Fruit fly (Drosophila melanogaster): ENCODE measurements around the gene CG10077.
A peak's percentile ranks its signal among the peaks of the same experiment; 100 is the strongest.

CG10077 gene

dm6 chr3L:6981823-6982222 is 26.1 kb upstream of the CG10077 start (continued):
- TF ChIP-seq CG7987 (GFP tag; optimal IDR thresholded peaks at IDR 0.05), result no peak
- TF ChIP-seq Xbp1 (GFP tag; optimal IDR thresholded peaks at IDR 0.05), result peak; percentile 38
- no peak for TF ChIP-seq cad (GFP tag; optimal IDR thresholded peaks at IDR 0.05)
- TF ChIP-seq Hey (tag; optimal IDR thresholded peaks at IDR 0.05), result no peak
- no peak for TF ChIP-seq CG42726 (GFP tag; IDR thresholded peaks at IDR 0.05; ENCODE audit: partially characterized antibody)
- no peak for TF ChIP-seq CG4328 (GFP tag; optimal IDR thresholded peaks at IDR 0.05)
- TF ChIP-seq Fer3 (tag; optimal IDR thresholded peaks at IDR 0.05), result no peak
- no peak for TF ChIP-seq amos (GFP tag; IDR thresholded peaks at IDR 0.05; ENCODE audit: partially characterized antibody)
- TF ChIP-seq cato (GFP tag; optimal IDR thresholded peaks at IDR 0.05; ENCODE audit: borderline replicate concordance), result peak; percentile 13
- no peak for TF ChIP-seq CG34422 (GFP tag; IDR thresholded peaks at IDR 0.05)
- no peak for TF ChIP-seq sob (GFP tag; IDR thresholded peaks at IDR 0.05)
- TF ChIP-seq CG7928 (GFP tag; optimal IDR thresholded peaks at IDR 0.05), result no peak
- TF ChIP-seq salm (tag; optimal IDR thresholded peaks at IDR 0.05), result no peak
- TF ChIP-seq ems (GFP tag; optimal IDR thresholded peaks at IDR 0.05), result peak; percentile 2
- no peak for TF ChIP-seq CG10565 (GFP tag; optimal IDR thresholded peaks at IDR 0.05)
- TF ChIP-seq CG30403 (GFP tag; optimal IDR thresholded peaks at IDR 0.05), result peak; percentile 39
- TF ChIP-seq CG2202 (tag; optimal IDR thresholded peaks at IDR 0.05), result peak; percentile 43
- TF ChIP-seq Mad (GFP tag; optimal IDR thresholded peaks at IDR 0.05), result no peak
- no peak for TF ChIP-seq Hr78 (GFP tag; optimal IDR thresholded peaks at IDR 0.05)
- no peak for TF ChIP-seq CG8089 (GFP tag; optimal IDR thresholded peaks at IDR 0.05)
- TF ChIP-seq wor (GFP tag; IDR thresholded peaks at IDR 0.05), result no peak
- no peak for TF ChIP-seq tgo (GFP tag; IDR thresholded peaks at IDR 0.05)
- TF ChIP-seq CG6272 (GFP tag; IDR thresholded peaks at IDR 0.05), result no peak
- TF ChIP-seq NK7.1 (GFP tag; optimal IDR thresholded peaks at IDR 0.05), result no peak
- TF ChIP-seq pho (GFP tag; optimal IDR thresholded peaks at IDR 0.05), result no peak
- no peak for TF ChIP-seq pb (GFP tag; optimal IDR thresholded peaks at IDR 0.05)
- TF ChIP-seq tll (GFP tag; optimal IDR thresholded peaks at IDR 0.05), result no peak
- TF ChIP-seq CG14667 (GFP tag; IDR thresholded peaks at IDR 0.05), result 0 out of 2 replicates have a peak, but pooled peaks have one; percentile 16
- peak; percentile 79 for TF ChIP-seq CG4404 (GFP tag; IDR thresholded peaks at IDR 0.05)
- TF ChIP-seq emc (GFP tag; optimal IDR thresholded peaks at IDR 0.05), result no peak
- no peak for TF ChIP-seq tna (GFP tag; IDR thresholded peaks at IDR 0.05; ENCODE audit: partially characterized antibody)
- no peak for TF ChIP-seq Sin3A (optimal IDR thresholded peaks at IDR 0.05)
- TF ChIP-seq en (GFP tag; optimal IDR thresholded peaks at IDR 0.05), result no peak
- TF ChIP-seq BEAF-32 (GFP tag; optimal IDR thresholded peaks at IDR 0.05), result no peak
- no peak for TF ChIP-seq Poxn (GFP tag; IDR thresholded peaks at IDR 0.05)
- peak; percentile 56; the same call in 2 of the 3 replicates for TF ChIP-seq zfh1 (GFP tag; IDR thresholded peaks at IDR 0.05)
- TF ChIP-seq chn (GFP tag; optimal IDR thresholded peaks at IDR 0.05), result no peak
- peak; percentile 40 for TF ChIP-seq CG12104 (GFP tag; optimal IDR thresholded peaks at IDR 0.05)
- TF ChIP-seq tup (GFP tag; optimal IDR thresholded peaks at IDR 0.05), result no peak
- TF ChIP-seq slou (GFP tag; optimal IDR thresholded peaks at IDR 0.05), result no peak
- TF ChIP-seq ci (GFP tag; IDR thresholded peaks at IDR 0.05), result no peak
- peak; percentile 77 for TF ChIP-seq CG2712 (tag; optimal IDR thresholded peaks at IDR 0.05)
- no peak for TF ChIP-seq Asciz (GFP tag; optimal IDR thresholded peaks at IDR 0.05)
- no peak for TF ChIP-seq pita (GFP tag; optimal IDR thresholded peaks at IDR 0.05)
- TF ChIP-seq Drgx (GFP tag; IDR thresholded peaks at IDR 0.05), result no peak
- no peak for TF ChIP-seq eyg (GFP tag; optimal IDR thresholded peaks at IDR 0.05)
- TF ChIP-seq z (GFP tag; IDR thresholded peaks at IDR 0.05), result no peak
- no peak for TF ChIP-seq crp (GFP tag; optimal IDR thresholded peaks at IDR 0.05)
- TF ChIP-seq CG10366 (GFP tag; IDR thresholded peaks at IDR 0.05), result no peak
- TF ChIP-seq CG31441 (GFP tag; IDR thresholded peaks at IDR 0.05), result peak; percentile 44
- TF ChIP-seq insv (GFP tag; optimal IDR thresholded peaks at IDR 0.05), result no peak
- peak; percentile 13 for TF ChIP-seq Elba2 (GFP tag; optimal IDR thresholded peaks at IDR 0.05)
- TF ChIP-seq h (optimal IDR thresholded peaks at IDR 0.05), result no peak

All from whole organism, embryonic.